Worm (Caenorhabditis elegans): ENCODE measurements around the gene dod-20.

DNA sequence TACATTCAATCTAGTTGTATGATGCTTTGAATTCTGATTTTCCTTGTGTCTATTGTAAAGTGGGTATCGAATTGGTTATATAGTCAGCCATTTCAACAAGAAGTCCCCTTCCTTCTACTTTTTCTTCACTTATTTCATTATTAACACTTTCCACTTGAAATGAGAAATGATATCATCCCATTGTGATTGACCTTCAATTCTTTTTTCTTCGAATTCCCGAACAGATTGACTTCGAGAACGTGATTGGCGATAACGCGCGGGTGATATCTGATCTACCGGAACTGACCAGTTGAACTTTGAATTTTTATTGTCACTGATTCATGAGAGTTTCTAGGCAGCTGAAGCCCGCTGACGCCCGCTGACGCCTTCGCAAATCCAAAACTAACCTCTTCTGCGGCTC is 44.0 kb upstream of the dod-20 start:
- TF ChIP-seq mbf-1 (tag; optimal IDR thresholded peaks at IDR 0.05) (no peak), ztf-11 (tag; optimal IDR thresholded peaks at IDR 0.05) (no peak), nhr-12 (tag; optimal IDR thresholded peaks at IDR 0.05) (no peak), ZK546.5 (tag; optimal IDR thresholded peaks at IDR 0.05) (no peak), lin-13 (GFP tag; optimal IDR thresholded peaks at IDR 0.05) (no peak), unc-39 (tag; optimal IDR thresholded peaks at IDR 0.05) (no peak), unc-62 (GFP tag; optimal IDR thresholded peaks at IDR 0.05) (no peak), zag-1 (tag; optimal IDR thresholded peaks at IDR 0.05) (no peak), nhr-77 (tag; optimal IDR thresholded peaks at IDR 0.05) (no peak)

All from whole organism, L2 larva.